Worm (Caenorhabditis elegans) whole organism, L3 larva: ENCODE results near the gene ncs-5.

Experiments
- R02D3.7 ChIP-seq: fragments of 150-350 bp; optimal IDR thresholded peaks from 2 replicates; lab custom pipeline; 2014; ENCODE audit warnings: missing biosample characterization, missing genetic modification characterization
- daf-12 ChIP-seq: fragments of 150-350 bp; optimal IDR thresholded peaks from 2 replicates; lab custom pipeline; 2014; ENCODE audit warnings: missing biosample characterization, missing genetic modification reagents, missing genetic modification characterization
- lin-39 ChIP-seq: fragments of 150-350 bp; optimal IDR thresholded peaks from 2 replicates; lab custom pipeline; 2018; ENCODE audit warnings: missing biosample characterization, missing genetic modification reagents, missing genetic modification characterization
- zag-1 ChIP-seq: fragments of 150-350 bp; optimal IDR thresholded peaks from 2 replicates; lab custom pipeline; 2014; ENCODE audit warnings: missing biosample characterization, missing genetic modification characterization

DNA sequence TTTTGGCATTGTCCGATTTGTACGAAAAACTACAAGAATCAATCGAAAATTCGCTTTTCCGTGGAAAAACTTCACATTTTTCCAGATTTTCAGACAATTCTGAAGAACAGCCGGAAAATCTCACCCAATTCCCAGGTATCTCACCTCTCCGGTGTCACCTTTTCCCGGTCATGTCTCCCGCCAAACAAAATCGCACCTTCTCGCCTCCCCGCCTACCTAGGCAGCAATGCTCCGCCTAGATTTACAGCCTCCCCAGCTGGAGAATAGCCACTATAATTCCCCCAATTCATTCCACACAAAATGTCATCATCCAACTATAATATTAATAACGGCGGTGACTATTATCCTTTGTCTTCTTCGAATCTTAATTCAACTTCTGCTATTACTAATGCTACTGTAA is 54.3 kb downstream of the ncs-5 start, which contains the start of gene ceh-51:
- TF ChIP-seq daf-12 (no peak), zag-1 (no peak), lin-39 (tag; lab: Kevin White, UChicago) (no peak), R02D3.7 (tag; lab: Kevin White, UChicago) (no peak)
